Fruit fly (Drosophila melanogaster) whole organism, embryonic: Measurements from ENCODE around the gene Cyt-b5-r.
A peak's percentile ranks its signal among the peaks of the same experiment; 100 is the strongest.

Source experiments
- Awh ChIP-seq: fragments of 200-800 bp; sonication (Bioruptor generic); IDR thresholded peaks from 2 replicates; pipeline ENCODE4, ENCODE4 v1.3.6; 2022; ENCODE audit warnings: missing biosample characterization, missing genetic modification characterization
- CG10147 ChIP-seq: fragments of 200-800 bp; sonication (Bioruptor generic); optimal IDR thresholded peaks from 2 replicates; lab custom pipeline; 2019; ENCODE audit warnings: missing biosample characterization, mild to moderate bottlenecking, missing genetic modification characterization, moderate library complexity
- CG10431 ChIP-seq: fragments of 200-800 bp; sonication (Bioruptor generic); optimal IDR thresholded peaks from 3 replicates; lab custom pipeline; 2018; ENCODE audit warnings: missing biosample characterization, mild to moderate bottlenecking, missing genetic modification characterization
- CG10543 ChIP-seq: fragments of 200-800 bp; sonication (Bioruptor generic); optimal IDR thresholded peaks from 3 replicates; lab custom pipeline; 2017; ENCODE audit warnings: missing biosample characterization, mild to moderate bottlenecking, missing genetic modification characterization, moderate library complexity
- CG14050 ChIP-seq: fragments of 200-800 bp; sonication (Bioruptor generic); IDR thresholded peaks from 3 replicates; pipeline ENCODE4 v1.3.6; 2022; ENCODE audit warnings: missing biosample characterization, missing genetic modification characterization
- CG15073 ChIP-seq: fragments of 200-800 bp; sonication (Bioruptor generic); optimal IDR thresholded peaks from 2 replicates; lab custom pipeline; 2016; ENCODE audit warnings: missing biosample characterization, missing genetic modification characterization
- CG17359 ChIP-seq: fragments of 200-800 bp; sonication (Bioruptor generic); optimal IDR thresholded peaks from 3 replicates; lab custom pipeline; 2018; ENCODE audit warnings: missing biosample characterization, mild to moderate bottlenecking, missing genetic modification characterization, moderate library complexity
- CG18011 ChIP-seq: fragments of 200-800 bp; sonication (Bioruptor generic); optimal IDR thresholded peaks from 2 replicates; lab custom pipeline; 2017; ENCODE audit warnings: missing biosample characterization, missing genetic modification characterization, mild to moderate bottlenecking, moderate library complexity, missing genotype
- CG2199 ChIP-seq: fragments of 200-800 bp; sonication (Bioruptor generic); IDR thresholded peaks from 3 replicates; pipeline ENCODE4 v1.3.6; 2022; ENCODE audit warnings: missing biosample characterization, missing genetic modification characterization
- CG2678 ChIP-seq: fragments of 200-800 bp; sonication (Bioruptor generic); optimal IDR thresholded peaks from 3 replicates; lab custom pipeline; 2019; ENCODE audit warnings: missing biosample characterization, mild to moderate bottlenecking, missing genetic modification characterization, moderate library complexity
- CG3065 ChIP-seq: fragments of 200-800 bp; sonication (Bioruptor generic); optimal IDR thresholded peaks from 2 replicates; lab custom pipeline; 2016; ENCODE audit warnings: missing biosample characterization, missing genetic modification characterization
- CG31388 ChIP-seq: fragments of 200-800 bp; sonication (Bioruptor generic); optimal IDR thresholded peaks from 2 replicates; lab custom pipeline; 2016; ENCODE audit warnings: missing biosample characterization, missing genetic modification characterization
- CG32772 ChIP-seq: fragments of 200-800 bp; sonication (Bioruptor generic); IDR thresholded peaks from 2 replicates; pipeline ENCODE4 v1.3.6; 2022; ENCODE audit warnings: missing biosample characterization, missing genetic modification characterization
- CG3847 ChIP-seq: fragments of 200-800 bp; sonication (Bioruptor generic); IDR thresholded peaks from 2 replicates; pipeline ENCODE4 v1.3.6; 2022; ENCODE audit warnings: missing biosample characterization, missing genetic modification characterization
- CG4707 ChIP-seq: fragments of 200-800 bp; sonication (Bioruptor generic); optimal IDR thresholded peaks from 2 replicates; lab custom pipeline; 2018; ENCODE audit warnings: missing biosample characterization, mild to moderate bottlenecking, missing genetic modification characterization, moderate library complexity
- CG6254 ChIP-seq: fragments of 200-800 bp; sonication (Bioruptor generic); optimal IDR thresholded peaks from 3 replicates; lab custom pipeline; 2017; ENCODE audit warnings: mild to moderate bottlenecking, missing biosample characterization, missing genetic modification reagents, missing genetic modification characterization
- CG6765 ChIP-seq: fragments of 200-800 bp; sonication (Bioruptor generic); optimal IDR thresholded peaks from 3 replicates; lab custom pipeline; 2017; ENCODE audit warnings: missing biosample characterization, mild to moderate bottlenecking, missing genetic modification characterization
- CG7357 ChIP-seq: fragments of 200-800 bp; sonication (Bioruptor generic); IDR thresholded peaks from 3 replicates; pipeline ENCODE4 v1.3.6; 2022; ENCODE audit warnings: missing biosample characterization, missing genetic modification characterization
- CG9727 ChIP-seq: fragments of 200-800 bp; sonication (Bioruptor generic); optimal IDR thresholded peaks from 3 replicates; lab custom pipeline; 2017; ENCODE audit warnings: missing biosample characterization, mild to moderate bottlenecking, missing genetic modification characterization
- Chrac-16 ChIP-seq: fragments of 200-800 bp; sonication (Bioruptor generic); optimal IDR thresholded peaks from 3 replicates; lab custom pipeline; 2016; ENCODE audit warnings: missing biosample characterization, missing genetic modification characterization
- D ChIP-seq, 2 experiments: fragments of 200-800 bp in 1 of 2; fragments of >200 bp in 1 of 2; sonication (Bioruptor generic) in 1 of 2; optimal IDR thresholded peaks; 2 replicates in 1 of 2; 3 replicates in 1 of 2; lab custom pipeline; 2017; ENCODE audit warnings: mild to moderate bottlenecking in 1 of 2, missing biosample characterization in 1 of 2, missing genetic modification characterization in 1 of 2, missing genetic modification reagents in 1 of 2
- E2f2 ChIP-seq: fragments of 200-800 bp; sonication (Bioruptor generic); IDR thresholded peaks from 2 replicates; pipeline ENCODE4 v1.3.6; 2022; ENCODE audit warnings: missing biosample characterization, missing genetic modification characterization
- HLH3B ChIP-seq: fragments of 200-800 bp; sonication (Bioruptor generic); IDR thresholded peaks from 2 replicates; pipeline ENCODE4 v1.3.6; 2022; ENCODE audit warnings: missing biosample characterization, missing genetic modification characterization
- Hey ChIP-seq: fragments of 200-800 bp; sonication (Bioruptor generic); optimal IDR thresholded peaks from 3 replicates; lab custom pipeline; 2018; ENCODE audit warnings: missing biosample characterization, mild to moderate bottlenecking, missing genetic modification characterization
- Max ChIP-seq: fragments of 200-800 bp; sonication (Bioruptor generic); optimal IDR thresholded peaks from 2 replicates; lab custom pipeline; 2016; ENCODE audit warnings: missing biosample characterization, mild to moderate bottlenecking, missing genetic modification characterization
- Opbp ChIP-seq: fragments of 200-800 bp; sonication (Bioruptor generic); IDR thresholded peaks from 3 replicates; pipeline ENCODE4 v1.3.6; 2022; ENCODE audit warnings: missing biosample characterization, missing genetic modification characterization; ENCODE audit not compliant: partially characterized antibody
- Optix ChIP-seq: fragments of 200-800 bp; sonication (Bioruptor generic); IDR thresholded peaks from 3 replicates; pipeline ENCODE4 v1.3.6; 2022; ENCODE audit warnings: missing biosample characterization, missing genetic modification characterization
- Ravus ChIP-seq: fragments of 200-800 bp; sonication (Bioruptor generic); IDR thresholded peaks from 2 replicates; pipeline ENCODE4 v1.3.6; 2022; ENCODE audit warnings: missing biosample characterization, missing genetic modification characterization
- Rfx ChIP-seq: fragments of 200-800 bp; sonication (Bioruptor generic); IDR thresholded peaks from 2 replicates; pipeline ENCODE4 v1.3.6; 2022; ENCODE audit warnings: missing biosample characterization, missing genetic modification characterization
- Trl ChIP-seq, 3 experiments: fragments of >200 bp in 2 of 3; fragments of 200-800 bp in 1 of 3; sonication (Bioruptor generic) in 1 of 3; optimal IDR thresholded peaks; 2 replicates in 1 of 3; 3 replicates in 2 of 3; lab custom pipeline; 2016 to 2017; ENCODE audit warnings: missing biosample characterization in 1 of 3, missing genetic modification characterization in 1 of 3
- amos ChIP-seq: fragments of 200-800 bp; sonication (Bioruptor generic); IDR thresholded peaks from 2 replicates; pipeline ENCODE4 v1.3.6; 2022; ENCODE audit warnings: missing biosample characterization, missing genetic modification characterization; ENCODE audit not compliant: partially characterized antibody
- ash1 ChIP-seq: fragments of 200-800 bp; sonication (Bioruptor generic); optimal IDR thresholded peaks from 2 replicates; lab custom pipeline; 2018; ENCODE audit warnings: missing biosample characterization, mild to moderate bottlenecking, missing genetic modification characterization
- crc ChIP-seq: fragments of 200-800 bp; sonication (Bioruptor generic); optimal IDR thresholded peaks from 2 replicates; lab custom pipeline; 2016; ENCODE audit warnings: missing biosample characterization, missing genetic modification characterization
- cwo ChIP-seq: fragments of 200-800 bp; sonication (Bioruptor generic); optimal IDR thresholded peaks from 3 replicates; lab custom pipeline; 2017; ENCODE audit warnings: missing biosample characterization, missing genetic modification characterization, mild to moderate bottlenecking, moderate library complexity, missing genetic modification reagents
- dysf ChIP-seq: fragments of 200-800 bp; sonication (Bioruptor generic); IDR thresholded peaks from 3 replicates; pipeline ENCODE4 v1.3.6; 2022; ENCODE audit warnings: missing biosample characterization, missing genetic modification characterization
- exex ChIP-seq: fragments of 200-800 bp; sonication (Bioruptor generic); optimal IDR thresholded peaks from 4 replicates; lab custom pipeline; 2018; ENCODE audit warnings: missing biosample characterization, mild to moderate bottlenecking, missing genetic modification characterization, moderate library complexity
- eyg ChIP-seq: fragments of 200-800 bp; sonication (Bioruptor generic); optimal IDR thresholded peaks from 3 replicates; lab custom pipeline; 2016; ENCODE audit warnings: missing biosample characterization, missing genetic modification characterization
- fd96Cb ChIP-seq: fragments of 200-800 bp; sonication (Bioruptor generic); optimal IDR thresholded peaks from 2 replicates; lab custom pipeline; 2018; ENCODE audit warnings: missing biosample characterization, mild to moderate bottlenecking, missing genetic modification characterization, moderate library complexity
- her ChIP-seq: fragments of 200-800 bp; sonication (Bioruptor generic); optimal IDR thresholded peaks from 2 replicates; lab custom pipeline; 2016; ENCODE audit warnings: missing biosample characterization, missing genetic modification characterization
- klu ChIP-seq: fragments of 200-800 bp; sonication (Bioruptor generic); IDR thresholded peaks from 2 replicates; pipeline ENCODE4 v1.3.6; 2022; ENCODE audit warnings: missing biosample characterization, missing genetic modification characterization
- kni ChIP-seq: fragments of 200-800 bp; sonication (Bioruptor generic); optimal IDR thresholded peaks from 3 replicates; lab custom pipeline; 2017; ENCODE audit warnings: mild to moderate bottlenecking, missing biosample characterization, missing genetic modification reagents, missing genetic modification characterization
- lmd ChIP-seq: fragments of 200-800 bp; sonication (Bioruptor generic); IDR thresholded peaks from 2 replicates; pipeline ENCODE4 v1.3.6; 2022; ENCODE audit warnings: missing biosample characterization, missing genetic modification characterization
- maf-S ChIP-seq: fragments of 200-800 bp; sonication (Bioruptor generic); optimal IDR thresholded peaks from 2 replicates; lab custom pipeline; 2016; ENCODE audit warnings: missing biosample characterization, missing genetic modification characterization
- pho ChIP-seq: fragments of 200-800 bp; sonication (Bioruptor generic); optimal IDR thresholded peaks from 2 replicates; lab custom pipeline; 2016; ENCODE audit warnings: missing biosample characterization, missing genetic modification characterization
- row ChIP-seq: fragments of 200-800 bp; sonication (Bioruptor generic); IDR thresholded peaks from 3 replicates; pipeline ENCODE4 v1.3.6; 2022; ENCODE audit warnings: missing biosample characterization, missing genetic modification characterization
- sens-2 ChIP-seq: fragments of 200-800 bp; sonication (Bioruptor generic); IDR thresholded peaks from 2 replicates; pipeline ENCODE4 v1.3.6; 2022; ENCODE audit warnings: missing biosample characterization, missing genetic modification characterization
- tna ChIP-seq: fragments of 200-800 bp; sonication (Bioruptor generic); IDR thresholded peaks from 2 replicates; pipeline ENCODE4 v1.3.6; 2022; ENCODE audit warnings: missing biosample characterization, missing genetic modification characterization; ENCODE audit not compliant: partially characterized antibody
- tx ChIP-seq: fragments of 200-800 bp; sonication (Bioruptor generic); optimal IDR thresholded peaks from 2 replicates; lab custom pipeline; 2016; ENCODE audit warnings: missing biosample characterization, missing genetic modification characterization
- zen2 ChIP-seq: fragments of 200-800 bp; sonication (Bioruptor generic); IDR thresholded peaks from 3 replicates; pipeline ENCODE4 v1.3.6; 2022; ENCODE audit warnings: missing biosample characterization, missing genetic modification characterization; ENCODE audit not compliant: partially characterized antibody

The Cyt-b5-r gene

DNA sequence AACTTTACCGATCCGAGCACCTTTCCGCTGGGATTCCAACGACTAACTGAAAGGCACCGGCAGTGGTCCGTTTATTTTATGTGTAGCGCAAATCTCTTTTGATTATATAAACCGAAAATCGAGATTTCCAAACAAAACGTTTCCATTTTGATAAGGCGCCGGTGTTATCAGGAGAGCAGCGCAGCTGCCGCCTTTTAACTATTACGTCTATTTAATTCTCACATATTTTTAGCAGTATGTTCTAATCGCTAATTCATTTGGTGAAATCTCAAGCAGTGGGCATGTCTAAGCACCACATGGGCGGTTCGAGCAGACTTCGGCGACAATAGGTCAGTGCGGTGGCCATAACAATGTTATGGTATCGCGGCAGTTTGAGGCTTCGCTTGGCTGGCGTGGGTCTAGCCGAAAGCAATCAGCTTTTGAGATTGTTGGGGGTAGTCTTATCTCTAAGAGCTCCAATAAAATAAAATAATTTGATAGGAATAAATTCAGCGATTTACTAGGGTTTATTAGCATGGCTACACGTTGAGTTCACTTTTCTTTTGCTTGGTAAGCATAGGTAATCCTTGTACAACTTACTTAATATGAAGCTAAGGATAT, at the start of gene Cyt-b5-r (continued):
- TF ChIP-seq row (GFP tag; lab: Robert Waterston, UW) (no peak), CG6254 (no peak), CG9727 (GFP tag; lab: Kevin White, UChicago) (no peak), tna (GFP tag; lab: Robert Waterston, UW) (no peak), CG10431 (GFP tag; lab: Kevin White, UChicago) (no peak), ash1 (GFP tag; lab: Kevin White, UChicago) (no peak), dysf (GFP tag; lab: Robert Waterston, UW) (no peak), HLH3B (GFP tag; lab: Robert Waterston, UW) (no peak), CG2199 (no peak), Rfx (GFP tag; lab: Robert Waterston, UW) (no peak), Opbp (GFP tag; lab: Robert Waterston, UW) (no peak), kni (no peak), CG14050 (GFP tag; lab: Robert Waterston, UW) (no peak), exex (peak; percentile 94), cwo (peak; percentile 83), klu (GFP tag; lab: Robert Waterston, UW) (no peak), lmd (GFP tag; lab: Robert Waterston, UW) (no peak), CG32772 (GFP tag; lab: Robert Waterston, UW) (no peak), Optix (GFP tag; lab: Robert Waterston, UW) (no peak), sens-2 (GFP tag; lab: Robert Waterston, UW) (0 out of 2 replicates have a peak, but pooled peaks have one; percentile 6), Trl (optimal IDR thresholded peaks at IDR 0.05; lab: Kevin White, UChicago) (no peak), Trl (GFP tag; optimal IDR thresholded peaks at IDR 0.05; lab: Kevin White, UChicago) (no peak), Max (GFP tag; lab: Kevin White, UChicago) (no peak), CG15073 (GFP tag; lab: Kevin White, UChicago) (no peak), Hey (tag; lab: Kevin White, UChicago) (peak; percentile 27), zen2 (GFP tag; lab: Robert Waterston, UW) (no peak), E2f2 (GFP tag; lab: Robert Waterston, UW) (no peak), CG6765 (GFP tag; lab: Kevin White, UChicago) (no peak), CG7357 (GFP tag; lab: Robert Waterston, UW) (no peak), CG10147 (GFP tag; lab: Kevin White, UChicago) (no peak), CG2678 (tag; lab: Kevin White, UChicago) (peak; percentile 31), CG18011 (no peak), maf-S (GFP tag; lab: Kevin White, UChicago) (no peak), CG17359 (tag; lab: Kevin White, UChicago) (no peak), eyg (GFP tag; lab: Kevin White, UChicago) (no peak), amos (GFP tag; lab: Robert Waterston, UW) (no peak), her (GFP tag; lab: Kevin White, UChicago) (no peak), Awh (GFP tag; lab: Robert Waterston, UW) (no peak), tx (GFP tag; lab: Kevin White, UChicago) (no peak), CG31388 (GFP tag; lab: Kevin White, UChicago) (no peak), crc (GFP tag; lab: Kevin White, UChicago) (no peak), CG10543 (peak; percentile 89), fd96Cb (tag; lab: Kevin White, UChicago) (no peak), Ravus (GFP tag; lab: Robert Waterston, UW) (no peak), CG3847 (GFP tag; lab: Robert Waterston, UW) (no peak), CG4707 (GFP tag; lab: Kevin White, UChicago) (no peak), pho (GFP tag; lab: Kevin White, UChicago) (no peak), Chrac-16 (no peak), D (optimal IDR thresholded peaks at IDR 0.05; lab: Kevin White, UChicago) (no peak), D (GFP tag; optimal IDR thresholded peaks at IDR 0.05; lab: Kevin White, UChicago) (no peak), CG3065 (no peak)
- TF ChIP-seq, all 482 proteins: peak for 25
